Fruit fly (Drosophila melanogaster) whole organism, embryonic: ENCODE results near the gene aru.
A peak's percentile ranks its signal among the peaks of the same experiment; 100 is the strongest.

Experiments used
- Atf3 ChIP-seq: fragments of 200-800 bp; sonication (Bioruptor generic); optimal IDR thresholded peaks from 3 replicates; lab custom pipeline; 2016; ENCODE audit warnings: missing biosample characterization, missing genetic modification characterization
- CG1024 ChIP-seq: fragments of 200-800 bp; sonication (Bioruptor generic); IDR thresholded peaks from 2 replicates; pipeline ENCODE4 v1.3.6; 2022; ENCODE audit warnings: missing biosample characterization, missing genetic modification characterization
- CG10366 ChIP-seq: fragments of 200-800 bp; sonication (Bioruptor generic); IDR thresholded peaks from 2 replicates; pipeline ENCODE4 v1.3.6; 2022; ENCODE audit warnings: missing biosample characterization, missing genetic modification characterization
- CG10543 ChIP-seq: fragments of 200-800 bp; sonication (Bioruptor generic); optimal IDR thresholded peaks from 3 replicates; lab custom pipeline; 2017; ENCODE audit warnings: missing biosample characterization, mild to moderate bottlenecking, missing genetic modification characterization, moderate library complexity
- CG11398 ChIP-seq: fragments of 200-800 bp; sonication (Bioruptor generic); optimal IDR thresholded peaks from 2 replicates; lab custom pipeline; 2016; ENCODE audit warnings: missing biosample characterization, missing genetic modification characterization
- CG12391 ChIP-seq: fragments of 200-800 bp; sonication (Bioruptor generic); optimal IDR thresholded peaks from 3 replicates; lab custom pipeline; 2018; ENCODE audit warnings: missing biosample characterization, mild to moderate bottlenecking, missing genetic modification characterization, moderate library complexity
- CG12942 ChIP-seq: fragments of 200-800 bp; sonication (Bioruptor generic); optimal IDR thresholded peaks from 3 replicates; lab custom pipeline; 2016; ENCODE audit warnings: missing biosample characterization, missing genetic modification characterization
- CG14965 ChIP-seq: fragments of 200-800 bp; sonication (Bioruptor generic); optimal IDR thresholded peaks from 2 replicates; lab custom pipeline; 2016; ENCODE audit warnings: missing biosample characterization, missing genetic modification characterization, borderline replicate concordance
- CG17568 ChIP-seq: fragments of 200-800 bp; sonication (Bioruptor generic); optimal IDR thresholded peaks from 2 replicates; lab custom pipeline; 2018; ENCODE audit warnings: missing biosample characterization, mild to moderate bottlenecking, missing genetic modification characterization, moderate library complexity
- CG18476 ChIP-seq: fragments of 200-800 bp; sonication (Bioruptor generic); optimal IDR thresholded peaks from 2 replicates; lab custom pipeline; 2016; ENCODE audit warnings: missing biosample characterization, mild to moderate bottlenecking, missing genetic modification characterization
- CG2875 ChIP-seq: fragments of 200-800 bp; sonication (Bioruptor generic); optimal IDR thresholded peaks from 2 replicates; lab custom pipeline; 2017; ENCODE audit warnings: missing biosample characterization, mild to moderate bottlenecking, missing genetic modification characterization, missing genetic modification reagents
- CG30020 ChIP-seq: fragments of 200-800 bp; optimal IDR thresholded peaks from 2 replicates; lab custom pipeline; 2019; ENCODE audit warnings: missing biosample characterization, mild to moderate bottlenecking, missing genetic modification characterization, moderate library complexity
- CG4360 ChIP-seq: fragments of 200-800 bp; sonication (Bioruptor generic); IDR thresholded peaks from 2 replicates; pipeline ENCODE4 v1.3.6; 2022; ENCODE audit warnings: missing biosample characterization, missing genetic modification characterization
- CG6654 ChIP-seq: fragments of 200-800 bp; sonication (Bioruptor generic); optimal IDR thresholded peaks from 2 replicates; lab custom pipeline; 2017; ENCODE audit warnings: missing biosample characterization, mild to moderate bottlenecking, missing genetic modification characterization
- CG8290 ChIP-seq, 3 experiments: fragments of 200-800 bp; sonication (Bioruptor generic); optimal IDR thresholded peaks; 2 replicates each; lab custom pipeline; 2016 to 2019; ENCODE audit warnings: missing biosample characterization in 3 of 3, missing genetic modification characterization in 3 of 3, mild to moderate bottlenecking in 2 of 3, moderate library complexity in 1 of 3
- CG9797 ChIP-seq: fragments of 200-800 bp; sonication (Bioruptor generic); optimal IDR thresholded peaks from 3 replicates; lab custom pipeline; 2018; ENCODE audit warnings: missing biosample characterization, mild to moderate bottlenecking, missing genetic modification characterization
- Camta ChIP-seq: fragments of 200-800 bp; sonication (Bioruptor generic); optimal IDR thresholded peaks from 2 replicates; lab custom pipeline; 2016; ENCODE audit warnings: missing biosample characterization, missing genetic modification characterization
- D19B ChIP-seq: fragments of 200-800 bp; sonication (Bioruptor generic); optimal IDR thresholded peaks from 2 replicates; lab custom pipeline; 2017; ENCODE audit warnings: missing biosample characterization, mild to moderate bottlenecking, missing genetic modification characterization
- Dll ChIP-seq: fragments of 200-800 bp; sonication (Bioruptor generic); IDR thresholded peaks from 4 replicates; pipeline ENCODE4 v1.3.6; 2022; ENCODE audit warnings: missing biosample characterization, missing genetic modification characterization; ENCODE audit not compliant: partially characterized antibody
- Dp ChIP-seq: fragments of 200-800 bp; sonication (Bioruptor generic); optimal IDR thresholded peaks from 2 replicates; lab custom pipeline; 2018; ENCODE audit warnings: missing biosample characterization, mild to moderate bottlenecking, missing genetic modification characterization, moderate library complexity
- Drgx ChIP-seq: fragments of 200-800 bp; sonication (Bioruptor generic); IDR thresholded peaks from 2 replicates; pipeline ENCODE4 v1.3.6; 2022; ENCODE audit warnings: missing biosample characterization, missing genetic modification characterization
- Gug ChIP-seq: fragments of 200-800 bp; sonication (Bioruptor generic); IDR thresholded peaks from 4 replicates; pipeline ENCODE4 v1.3.6; 2022; ENCODE audit warnings: missing biosample characterization, missing genetic modification characterization
- H15 ChIP-seq: fragments of 200-800 bp; sonication (Bioruptor generic); IDR thresholded peaks from 3 replicates; pipeline ENCODE4 v1.3.6; 2022; ENCODE audit warnings: missing biosample characterization, missing genetic modification characterization
- HHEX ChIP-seq: fragments of 200-800 bp; sonication (Bioruptor generic); optimal IDR thresholded peaks from 3 replicates; lab custom pipeline; 2017; ENCODE audit warnings: missing biosample characterization, mild to moderate bottlenecking, missing genetic modification characterization, missing genetic modification reagents
- HLH54F ChIP-seq: fragments of 200-800 bp; sonication (Bioruptor generic); optimal IDR thresholded peaks from 3 replicates; lab custom pipeline; 2016; ENCODE audit warnings: missing biosample characterization, missing genetic modification characterization
- HmgZ ChIP-seq: fragments of 200-800 bp; sonication (Bioruptor generic); optimal IDR thresholded peaks from 2 replicates; lab custom pipeline; 2018; ENCODE audit warnings: missing biosample characterization, mild to moderate bottlenecking, missing genetic modification characterization
- Hmr ChIP-seq: fragments of 200-800 bp; sonication (Bioruptor generic); optimal IDR thresholded peaks from 3 replicates; lab custom pipeline; 2017; ENCODE audit warnings: mild to moderate bottlenecking, missing biosample characterization, missing genetic modification reagents, missing genetic modification characterization
- Hr39 ChIP-seq: fragments of >200 bp; optimal IDR thresholded peaks from 2 replicates; lab custom pipeline; 2017
- Hr51 ChIP-seq, 2 experiments: fragments of 200-800 bp; sonication (Bioruptor generic); optimal IDR thresholded peaks; 2 replicates in 1 of 2; 3 replicates in 1 of 2; lab custom pipeline; 2016 to 2018; ENCODE audit warnings: missing biosample characterization in 2 of 2, missing genetic modification characterization in 2 of 2, mild to moderate bottlenecking in 1 of 2, moderate library complexity in 1 of 2
- Lhr ChIP-seq: fragments of 200-800 bp; sonication (Bioruptor generic); optimal IDR thresholded peaks from 3 replicates; lab custom pipeline; 2017; ENCODE audit warnings: mild to moderate bottlenecking, missing biosample characterization, missing genetic modification reagents, missing genetic modification characterization
- MESR4 ChIP-seq: fragments of 200-800 bp; sonication (Bioruptor generic); optimal IDR thresholded peaks from 2 replicates; lab custom pipeline; 2018; ENCODE audit warnings: missing biosample characterization, mild to moderate bottlenecking, missing genetic modification characterization, moderate library complexity
- MTF-1 ChIP-seq: fragments of 200-800 bp; sonication (Bioruptor generic); optimal IDR thresholded peaks from 2 replicates; lab custom pipeline; 2018; ENCODE audit warnings: missing biosample characterization, mild to moderate bottlenecking, missing genetic modification characterization, borderline replicate concordance
- Mad ChIP-seq: fragments of 200-800 bp; sonication (Bioruptor generic); optimal IDR thresholded peaks from 2 replicates; lab custom pipeline; 2016; ENCODE audit warnings: missing biosample characterization, missing genetic modification characterization
- Myb ChIP-seq: fragments of 200-800 bp; sonication (Bioruptor generic); optimal IDR thresholded peaks from 2 replicates; lab custom pipeline; 2016; ENCODE audit warnings: missing biosample characterization, missing genetic modification characterization
- NC2β ChIP-seq: fragments of 200-800 bp; sonication (Bioruptor generic); optimal IDR thresholded peaks from 2 replicates; lab custom pipeline; 2016; ENCODE audit warnings: missing biosample characterization, missing genetic modification characterization
- Oli ChIP-seq: fragments of 200-800 bp; sonication (Bioruptor generic); optimal IDR thresholded peaks from 2 replicates; lab custom pipeline; 2018; ENCODE audit warnings: missing biosample characterization, mild to moderate bottlenecking, missing genetic modification characterization, moderate library complexity
- Pdp1 ChIP-seq, 2 experiments: fragments of 200-800 bp; sonication (Bioruptor generic); optimal IDR thresholded peaks; 3 replicates each; lab custom pipeline; 2016; ENCODE audit warnings: missing biosample characterization in 2 of 2, missing genetic modification characterization in 2 of 2, mild to moderate bottlenecking in 1 of 2, moderate library complexity in 1 of 2
- Side ChIP-seq: fragments of 200-800 bp; sonication (Bioruptor generic); optimal IDR thresholded peaks from 2 replicates; lab custom pipeline; 2016; ENCODE audit warnings: missing biosample characterization, missing genetic modification characterization
- bbx ChIP-seq: fragments of 200-800 bp; sonication (Bioruptor generic); IDR thresholded peaks from 2 replicates; pipeline ENCODE4 v1.3.6; 2022; ENCODE audit warnings: missing biosample characterization, missing genetic modification characterization; ENCODE audit not compliant: partially characterized antibody
- chm ChIP-seq: fragments of 200-800 bp; sonication (Bioruptor generic); IDR thresholded peaks from 2 replicates; pipeline ENCODE4 v1.3.6; 2022; ENCODE audit warnings: missing biosample characterization, missing genetic modification characterization
- ci ChIP-seq: fragments of 200-800 bp; sonication (Bioruptor generic); IDR thresholded peaks from 3 replicates; pipeline ENCODE4 v1.3.6; 2022; ENCODE audit warnings: missing biosample characterization, missing genetic modification characterization
- crol ChIP-seq: fragments of 200-800 bp; sonication (Bioruptor generic); IDR thresholded peaks from 2 replicates; pipeline ENCODE4 v1.3.6; 2022; ENCODE audit warnings: missing biosample characterization, missing genetic modification characterization
- gfzf ChIP-seq: fragments of 200-800 bp; sonication (Bioruptor generic); optimal IDR thresholded peaks from 2 replicates; lab custom pipeline; 2016; ENCODE audit warnings: missing biosample characterization, mild to moderate bottlenecking, missing genetic modification characterization, moderate library complexity
- pzg ChIP-seq: fragments of 200-800 bp; sonication (Bioruptor generic); optimal IDR thresholded peaks from 3 replicates; lab custom pipeline; 2018; ENCODE audit warnings: missing biosample characterization, mild to moderate bottlenecking, missing genetic modification characterization, moderate library complexity
- row ChIP-seq: fragments of 200-800 bp; sonication (Bioruptor generic); IDR thresholded peaks from 3 replicates; pipeline ENCODE4 v1.3.6; 2022; ENCODE audit warnings: missing biosample characterization, missing genetic modification characterization
- sens ChIP-seq: fragments of 200-800 bp; sonication (Bioruptor generic); peaks from one replicate; lab custom pipeline; 2016; ENCODE audit warnings: missing biosample characterization, missing genetic modification characterization
- sisA ChIP-seq: fragments of 200-800 bp; sonication (Bioruptor generic); IDR thresholded peaks from 2 replicates; pipeline ENCODE4 v1.3.6; 2022; ENCODE audit warnings: missing biosample characterization, missing genetic modification characterization
- slbo ChIP-seq: fragments of 200-800 bp; sonication (Bioruptor generic); IDR thresholded peaks from 2 replicates; pipeline ENCODE4 v1.3.6; 2022; ENCODE audit warnings: missing biosample characterization, missing genetic modification characterization
- vvl ChIP-seq: fragments of 200-800 bp; sonication (Bioruptor generic); IDR thresholded peaks from 2 replicates; pipeline ENCODE4 v1.3.6; 2022; ENCODE audit warnings: missing biosample characterization, missing genetic modification characterization
- wek ChIP-seq: fragments of 200-800 bp; sonication (Bioruptor generic); optimal IDR thresholded peaks from 3 replicates; lab custom pipeline; 2018; ENCODE audit warnings: missing biosample characterization, mild to moderate bottlenecking, missing genetic modification characterization, moderate library complexity
- zen ChIP-seq: fragments of 200-800 bp; sonication (Bioruptor generic); optimal IDR thresholded peaks from 3 replicates; lab custom pipeline; 2018; ENCODE audit warnings: missing biosample characterization, mild to moderate bottlenecking, missing genetic modification characterization, moderate library complexity

aru gene

DNA sequence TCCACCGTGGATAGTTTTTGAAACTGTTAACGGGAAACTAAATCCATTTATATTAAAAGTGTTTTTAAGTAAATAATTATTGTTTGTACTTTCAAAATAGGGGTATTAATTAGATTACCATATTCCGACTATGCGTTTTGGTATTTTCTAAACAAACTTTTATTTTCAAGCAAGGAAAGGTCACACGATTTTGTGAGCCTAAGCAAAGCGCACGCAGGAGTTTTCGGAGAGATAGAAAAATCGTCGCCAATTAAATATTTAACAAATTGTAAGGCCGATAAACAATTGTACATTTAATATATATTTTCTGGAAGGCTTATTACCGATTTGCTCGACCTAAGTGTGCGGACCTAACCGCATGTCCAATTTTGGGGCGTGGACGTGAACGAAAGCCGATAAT lies 2.1 kb upstream of the aru start, which contains the start of gene PNUTS:
Gene PNUTS, plus strand, starts transcription at position 181 of the 400 bp plus-strand sequence.
- TF ChIP-seq bbx (GFP tag; lab: Robert Waterston, UW) (peak; percentile 31; the same call in 1 of the 2 replicates), CG2875 (no peak), CG9797 (peak; percentile 6), Dp (GFP tag; lab: Kevin White, UChicago) (peak; percentile 56), Myb (GFP tag; lab: Kevin White, UChicago) (no peak), HHEX (GFP tag; lab: Kevin White, UChicago) (no peak), CG8290 (GFP tag; optimal IDR thresholded peaks at IDR 0.05; lab: Kevin White, UChicago) (no peak), CG8290 (tag; optimal IDR thresholded peaks at IDR 0.05; lab: Kevin White, UChicago) (peak in 1 of 2 experiments; percentile 16), Lhr (GFP tag; lab: Kevin White, UChicago) (no peak), CG4360 (GFP tag; lab: Robert Waterston, UW) (no peak), vvl (no peak), Drgx (no peak), H15 (no peak), MESR4 (GFP tag; lab: Kevin White, UChicago) (peak; percentile 89), CG17568 (GFP tag; lab: Kevin White, UChicago) (peak; percentile 6), sens (GFP tag; lab: Kevin White, UChicago) (peak; percentile 28), Atf3 (GFP tag; lab: Kevin White, UChicago) (no peak), chm (peak; percentile 43; the same call in 1 of the 2 replicates), CG30020 (tag; lab: Kevin White, UChicago) (no peak), Dll (GFP tag; lab: Robert Waterston, UW) (0 out of 4 replicates have a peak, but pooled peaks have one; percentile 6), Side (GFP tag; lab: Kevin White, UChicago) (no peak), Gug (GFP tag; lab: Robert Waterston, UW) (no peak), CG12942 (GFP tag; lab: Kevin White, UChicago) (no peak), CG11398 (GFP tag; lab: Kevin White, UChicago) (no peak), Pdp1 (GFP tag; optimal IDR thresholded peaks at IDR 0.05; lab: Kevin White, UChicago) (no peak), ci (no peak), Camta (GFP tag; lab: Kevin White, UChicago) (no peak), wek (GFP tag; lab: Kevin White, UChicago) (peak; percentile 74), pzg (GFP tag; lab: Kevin White, UChicago) (peak; percentile 25), MTF-1 (GFP tag; lab: Kevin White, UChicago) (peak; percentile 3), gfzf (peak; percentile 70), CG18476 (GFP tag; lab: Kevin White, UChicago) (no peak), CG14965 (GFP tag; lab: Kevin White, UChicago) (no peak)

DNA sequence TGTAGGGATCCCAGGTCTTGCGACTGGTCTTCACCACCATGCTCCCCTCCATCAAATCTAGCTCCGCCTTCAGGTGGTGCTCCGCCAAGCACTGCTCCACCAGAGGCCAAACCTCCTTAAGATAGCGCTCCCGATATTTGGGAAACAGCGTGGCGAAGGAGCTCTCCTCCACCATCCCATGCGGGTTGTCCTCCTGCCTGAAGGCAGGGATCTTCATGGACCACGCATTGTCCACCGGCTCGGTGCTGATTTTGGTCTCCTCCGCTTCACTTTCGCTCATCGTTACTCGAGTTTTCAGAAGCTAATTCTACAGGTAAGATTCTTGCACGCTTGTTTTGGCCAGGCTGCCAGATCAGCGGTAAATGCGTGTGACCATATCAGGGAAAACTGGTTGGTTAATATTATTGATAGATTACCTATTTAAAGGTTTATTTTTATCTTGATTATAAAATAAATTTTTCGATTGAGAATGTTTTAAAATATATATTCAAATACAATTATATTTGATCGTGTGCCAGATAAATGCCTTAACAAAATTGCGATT lies 1.4 kb upstream of the aru start, which contains the start of gene dbe:
Gene dbe, minus strand, starts transcription at position 361 of the 544 bp plus-strand sequence.
- no peak for TF ChIP-seq Hr39 (lab: Kevin White, UChicago)
- peak; percentile 41 for TF ChIP-seq CG12391 (tag; lab: Kevin White, UChicago)
- TF ChIP-seq crol = no peak
- TF ChIP-seq slbo = peak; percentile 66
- no peak for TF ChIP-seq D19B
- TF ChIP-seq CG1024 (GFP tag; lab: Robert Waterston, UW) = no peak
- no peak for TF ChIP-seq CG10366 (GFP tag; lab: Robert Waterston, UW)
- peak; percentile 10 for TF ChIP-seq Hmr (GFP tag; lab: Kevin White, UChicago)
- no peak for TF ChIP-seq CG6654 (GFP tag; lab: Kevin White, UChicago)
- TF ChIP-seq sisA = no peak
- TF ChIP-seq Hr51 (GFP tag; optimal IDR thresholded peaks at IDR 0.05; lab: Kevin White, UChicago) = no peak
- peak; percentile 3 for TF ChIP-seq Mad (GFP tag; lab: Kevin White, UChicago)
- TF ChIP-seq HLH54F (GFP tag; lab: Kevin White, UChicago) = no peak
- no peak for TF ChIP-seq gfzf
- no peak for TF ChIP-seq Oli (tag; lab: Kevin White, UChicago)
- TF ChIP-seq zen = no peak
- TF ChIP-seq CG10543 (GFP tag; lab: Kevin White, UChicago) = no peak
- TF ChIP-seq row (GFP tag; lab: Robert Waterston, UW) = peak; percentile 57
- peak; percentile 13 for TF ChIP-seq HmgZ (tag; lab: Kevin White, UChicago)
- no peak for TF ChIP-seq NC2β
